Fruit fly (Drosophila melanogaster) whole organism, wandering third instar larva: ENCODE measurements around the gene CG15170.

Source experiments
- CrebA ChIP-seq: fragments of 200-800 bp; sonication (Bioruptor generic); optimal IDR thresholded peaks from 2 replicates; lab custom pipeline; 2016; ENCODE audit warnings: missing biosample characterization, mild to moderate bottlenecking, missing genetic modification characterization, borderline replicate concordance
- HLH106 ChIP-seq: fragments of 200-800 bp; optimal IDR thresholded peaks from 3 replicates; lab custom pipeline; 2019; ENCODE audit warnings: missing biosample characterization, mild to moderate bottlenecking, missing genetic modification characterization, moderate library complexity
- OdsH ChIP-seq: fragments of 200-800 bp; sonication (Bioruptor generic); optimal IDR thresholded peaks from 2 replicates; lab custom pipeline; 2016; ENCODE audit warnings: missing biosample characterization, mild to moderate bottlenecking, missing genetic modification characterization
- Sp1 ChIP-seq: fragments of 200-800 bp; sonication (Bioruptor generic); optimal IDR thresholded peaks from 3 replicates; lab custom pipeline; 2019; ENCODE audit warnings: missing biosample characterization, mild to moderate bottlenecking, missing genetic modification characterization, moderate library complexity
- brk ChIP-seq: fragments of 200-800 bp; sonication (Bioruptor generic); optimal IDR thresholded peaks from 2 replicates; lab custom pipeline; 2016; ENCODE audit warnings: missing biosample characterization, mild to moderate bottlenecking, missing genetic modification characterization
- ey ChIP-seq: fragments of 200-800 bp; sonication (Bioruptor generic); optimal IDR thresholded peaks from 2 replicates; lab custom pipeline; 2016; ENCODE audit warnings: missing biosample characterization, missing genetic modification characterization
- tai ChIP-seq: sonication (Bioruptor generic); optimal IDR thresholded peaks from 2 replicates; lab custom pipeline; 2016; ENCODE audit warnings: missing biosample characterization, missing genetic modification characterization
- usp ChIP-seq: fragments of >200 bp; optimal IDR thresholded peaks from 2 replicates; lab custom pipeline; 2017; ENCODE audit warnings: missing biosample characterization, missing genetic modification characterization

DNA sequence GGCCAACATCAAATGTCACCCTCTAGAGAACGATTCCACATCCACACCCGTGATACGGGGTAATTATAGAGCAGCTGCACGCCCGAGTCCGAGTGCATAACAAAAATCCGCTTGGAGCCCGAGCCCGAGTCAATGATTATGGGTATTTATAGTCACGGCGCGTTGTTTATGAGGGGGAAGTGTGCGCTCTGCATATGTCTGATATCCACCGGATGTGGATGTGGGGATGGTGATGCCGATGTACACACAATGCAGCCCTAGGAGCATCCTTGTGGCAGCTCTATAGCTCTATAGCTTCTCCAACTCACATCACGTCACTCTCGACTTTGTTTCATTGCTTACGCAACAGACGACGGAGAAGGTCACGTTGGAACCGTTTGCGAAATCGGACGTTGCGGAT is 47.4 kb upstream of the CG15170 start:
- no peak for TF ChIP-seq Sp1
- no peak for TF ChIP-seq tai
- TF ChIP-seq HLH106 (tag; lab: Kevin White, UChicago), result no peak
- no peak for TF ChIP-seq ey
- no peak for TF ChIP-seq usp
- no peak for TF ChIP-seq brk (GFP tag; lab: Kevin White, UChicago)
- TF ChIP-seq CrebA (GFP tag; lab: Kevin White, UChicago), result no peak
- TF ChIP-seq OdsH (GFP tag; lab: Kevin White, UChicago), result no peak
